Worm (Caenorhabditis elegans): ENCODE measurements around the gene F55A11.1.
A peak's percentile ranks its signal among the peaks of the same experiment; 100 is the strongest.

The F55A11.1 gene

ce11 chrV:11782809-11783440, 18.7 kb upstream of the F55A11.1 start, which contains the start of gene F55A11.11 (continued):
- TF ChIP-seq lsy-27 (tag; optimal IDR thresholded peaks at IDR 0.05; ENCODE audit: borderline replicate concordance, insufficient read depth), result peak; percentile 79
- TF ChIP-seq ztf-6 (GFP tag; IDR thresholded peaks at IDR 0.05), result peak; percentile 84; the same call in 1 of the 2 replicates
- peak; percentile 88 for TF ChIP-seq ztf-28 (GFP tag; IDR thresholded peaks at IDR 0.05)
- TF ChIP-seq hmg-20 (GFP tag; IDR thresholded peaks at IDR 0.05), result peak; percentile 71; the same call in 1 of the 2 replicates
- TF ChIP-seq mcd-1 (GFP tag; IDR thresholded peaks at IDR 0.05), result no peak; the same call in 1 of the 2 replicates
- TF ChIP-seq efl-1 (GFP tag; optimal IDR thresholded peaks at IDR 0.05), result peak; percentile 6
- peak; percentile 96 for TF ChIP-seq die-1 (tag; optimal IDR thresholded peaks at IDR 0.05)
- peak; percentile 77 for TF ChIP-seq attf-6 (GFP tag; IDR thresholded peaks at IDR 0.05)
- TF ChIP-seq madf-10 (tag; optimal IDR thresholded peaks at IDR 0.05), result peak; percentile 89
- peak; percentile 78 for TF ChIP-seq snpc-3.4 (tag; optimal IDR thresholded peaks at IDR 0.05)
- peak; percentile 83 for TF ChIP-seq hmg-1.2 (GFP tag; IDR thresholded peaks at IDR 0.05)
- peak; percentile 91 to 96 for TF ChIP-seq rec-8 (tag; optimal IDR thresholded peaks at IDR 0.05)
- TF ChIP-seq lag-1 (GFP tag; IDR thresholded peaks at IDR 0.05), result no peak
- TF ChIP-seq lin-26 (GFP tag; IDR thresholded peaks at IDR 0.05), result peak; percentile 97
- TF ChIP-seq atf-7 (tag; optimal IDR thresholded peaks at IDR 0.05), result peak; percentile 77
- TF ChIP-seq nfya-2 (GFP tag; IDR thresholded peaks at IDR 0.05), result 0 out of 2 replicates have a peak, but pooled peaks have one; percentile 34
- peak; percentile 52 for TF ChIP-seq tbx-9 (tag; optimal IDR thresholded peaks at IDR 0.05; ENCODE audit: borderline replicate concordance)
- TF ChIP-seq snpc-1.1 (tag; optimal IDR thresholded peaks at IDR 0.05; ENCODE audit: insufficient read depth), result peak; percentile 69
- peak; percentile 75 for TF ChIP-seq attf-3 (GFP tag; conservative IDR thresholded peaks at IDR 0.05)
- TF ChIP-seq Y79H2A.3 (GFP tag; conservative IDR thresholded peaks at IDR 0.05), result peak; percentile 47; the same call in 1 of the 2 replicates
- peak; percentile 81 for TF ChIP-seq ztf-18 (tag; optimal IDR thresholded peaks at IDR 0.05)
- TF ChIP-seq cebp-2 (GFP tag; IDR thresholded peaks at IDR 0.05), result peak; percentile 92
- peak; percentile 82 for TF ChIP-seq ets-4 (GFP tag; optimal IDR thresholded peaks at IDR 0.05)
- TF ChIP-seq dox-1 (GFP tag; IDR thresholded peaks at IDR 0.05), result peak; percentile 93; the same call in 1 of the 2 replicates
- peak; percentile 84 for TF ChIP-seq mes-4 (tag; optimal IDR thresholded peaks at IDR 0.05)
- 0 out of 2 replicates have a peak, but pooled peaks have one; percentile 28 for TF ChIP-seq ceh-58 (GFP tag; IDR thresholded peaks at IDR 0.05)
- TF ChIP-seq cebp-1 (GFP tag; IDR thresholded peaks at IDR 0.05), result peak; percentile 72
- TF ChIP-seq cebp-1 (tag; optimal IDR thresholded peaks at IDR 0.05), result peak; percentile 85
- peak; percentile 14 for TF ChIP-seq ccch-3 (GFP tag; optimal IDR thresholded peaks at IDR 0.05)
- TF ChIP-seq T26A5.8 (tag; optimal IDR thresholded peaks at IDR 0.05), result peak; percentile 89
- 0 out of 2 replicates have a peak, but pooled peaks have one; percentile 42 for TF ChIP-seq bed-1 (GFP tag; IDR thresholded peaks at IDR 0.05)
- 0 out of 2 replicates have a peak, but pooled peaks have one; percentile 56 for TF ChIP-seq Y67H2A.10 (GFP tag; conservative IDR thresholded peaks at IDR 0.05)
- TF ChIP-seq F49E8.2 (tag; optimal IDR thresholded peaks at IDR 0.05; ENCODE audit: insufficient read depth), result peak; percentile 84
- TF ChIP-seq zim-3 (tag; optimal IDR thresholded peaks at IDR 0.05), result peak; percentile 97
- no peak for TF ChIP-seq dpff-1 (tag; optimal IDR thresholded peaks at IDR 0.05)
- no peak for TF ChIP-seq F39B2.1 (GFP tag; IDR thresholded peaks at IDR 0.05)
- TF ChIP-seq egl-18 (GFP tag; IDR thresholded peaks at IDR 0.05), result peak; percentile 85; the same call in 1 of the 2 replicates
- TF ChIP-seq madf-3 (GFP tag; IDR thresholded peaks at IDR 0.05), result peak; percentile 86
- no peak for TF ChIP-seq hlh-26 (GFP tag; conservative IDR thresholded peaks at IDR 0.05)
- peak; percentile 76 for TF ChIP-seq ztf-22 (GFP tag; optimal IDR thresholded peaks at IDR 0.05)
- TF ChIP-seq nhr-27 (tag; optimal IDR thresholded peaks at IDR 0.05), result peak; percentile 31
- peak; percentile 57 for TF ChIP-seq mel-28 (tag; optimal IDR thresholded peaks at IDR 0.05; ENCODE audit: borderline replicate concordance)
- peak; percentile 82 for TF ChIP-seq snpc-4 (GFP tag; optimal IDR thresholded peaks at IDR 0.05)
- TF ChIP-seq snpc-4 (tag; optimal IDR thresholded peaks at IDR 0.05), result peak; percentile 25 to 83 (median 77)
- TF ChIP-seq nfya-1 (tag; optimal IDR thresholded peaks at IDR 0.05; ENCODE audit: borderline replicate concordance, insufficient read depth), result no peak
- no peak for TF ChIP-seq pha-4 (tag; optimal IDR thresholded peaks at IDR 0.05)

Measured in whole organism, young adult.